Worm (Caenorhabditis elegans) whole organism, midembryonic: ENCODE data around the gene sra-3.

Source experiments
- T22C8.4 ChIP-seq: fragments of 200-800 bp; sonication (Bioruptor generic); IDR thresholded peaks from 2 replicates; pipeline ENCODE4 v1.3.6; 2022; ENCODE audit warnings: missing genetic modification characterization, missing compliant biosample characterization
- cog-1 ChIP-seq: sonication (generic microtip); optimal IDR thresholded peaks from 2 replicates; lab custom pipeline; 2016; ENCODE audit warnings: missing genetic modification characterization, missing compliant biosample characterization
- flt-1 ChIP-seq: fragments of 200-800 bp; sonication (Bioruptor generic); IDR thresholded peaks from 2 replicates; pipeline ENCODE4 v1.3.6; 2022; ENCODE audit warnings: missing genetic modification characterization, missing compliant biosample characterization
- klf-2 ChIP-seq: fragments of 200-800 bp; sonication (Bioruptor generic); conservative IDR thresholded peaks from 2 replicates; pipeline ENCODE4 v1.3.6; 2022; ENCODE audit warnings: missing genetic modification reagents, missing genetic modification characterization, missing compliant biosample characterization
- med-1 ChIP-seq: sonication (generic microtip); optimal IDR thresholded peaks from 2 replicates; lab custom pipeline; 2017; ENCODE audit warnings: missing genetic modification characterization, mild to moderate bottlenecking, missing compliant biosample characterization, antibody characterized with exemption, missing genetic modification reagents; ENCODE audit not compliant: insufficient read depth
- ref-1 ChIP-seq: fragments of 200-800 bp; sonication (Bioruptor generic); conservative IDR thresholded peaks from 2 replicates; pipeline ENCODE4 v1.3.6; 2022; ENCODE audit warnings: missing genetic modification reagents, missing genetic modification characterization, missing compliant biosample characterization
- tab-1 ChIP-seq: fragments of 200-800 bp; sonication (Bioruptor generic); IDR thresholded peaks from 2 replicates; pipeline ENCODE4 v1.3.6; 2022; ENCODE audit warnings: missing genetic modification characterization, missing compliant biosample characterization
- ztf-23 ChIP-seq: fragments of 200-800 bp; sonication (Bioruptor generic); IDR thresholded peaks from 2 replicates; pipeline ENCODE4 v1.3.6; 2022; ENCODE audit warnings: missing genetic modification reagents, missing genetic modification characterization, missing compliant biosample characterization
- ztf-29 ChIP-seq: fragments of 200-800 bp; sonication (Bioruptor generic); IDR thresholded peaks from 2 replicates; pipeline ENCODE4 v1.3.6; 2022; ENCODE audit warnings: missing genetic modification reagents, missing genetic modification characterization, missing compliant biosample characterization

ce11 chrII:9544386-9544785, 3.8 kb upstream of the sra-3 start, which contains the start of gene sra-7:
- TF ChIP-seq flt-1 (no peak), klf-2 (GFP tag; lab: Robert Waterston, UW) (no peak), tab-1 (GFP tag; lab: Robert Waterston, UW) (no peak), ref-1 (GFP tag; lab: Robert Waterston, UW) (no peak), ztf-29 (GFP tag; lab: Robert Waterston, UW) (no peak), ztf-23 (GFP tag; lab: Robert Waterston, UW) (no peak), T22C8.4 (GFP tag; lab: Robert Waterston, UW) (no peak), cog-1 (no peak), med-1 (no peak)
